Worm (Caenorhabditis elegans) whole organism, midembryonic: ENCODE data around the gene R08E3.3.

ENCODE experiments used
- T22C8.4 ChIP-seq: fragments of 200-800 bp; sonication (Bioruptor generic); IDR thresholded peaks from 2 replicates; pipeline ENCODE4 v1.3.6; 2022; ENCODE audit warnings: missing genetic modification characterization, missing compliant biosample characterization
- cog-1 ChIP-seq: sonication (generic microtip); optimal IDR thresholded peaks from 2 replicates; lab custom pipeline; 2016; ENCODE audit warnings: missing genetic modification characterization, missing compliant biosample characterization

DNA sequence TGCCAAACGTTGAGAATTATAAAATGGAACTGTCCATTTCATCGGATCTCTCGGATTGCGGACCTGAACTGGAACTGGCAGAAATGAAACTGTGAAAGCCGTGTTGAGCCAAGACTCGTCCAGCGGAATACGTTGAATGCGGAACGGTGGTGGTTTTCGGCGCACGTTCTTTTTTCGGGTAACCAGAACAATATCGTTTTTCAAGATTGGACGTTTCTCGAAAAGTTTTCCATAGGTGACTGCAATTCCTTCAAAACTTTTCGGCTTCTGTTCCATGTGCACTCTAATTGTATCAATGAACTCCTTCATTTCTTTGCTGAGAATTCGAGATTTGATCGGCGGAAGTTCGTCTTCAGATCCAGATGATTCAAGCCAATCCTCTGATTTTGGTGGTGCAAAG is 26.4 kb downstream of the R08E3.3 start:
- no peak for TF ChIP-seq T22C8.4 (GFP tag; lab: Robert Waterston, UW)
- no peak for TF ChIP-seq cog-1
